Worm (Caenorhabditis elegans): ENCODE results near the gene elpc-4.
A peak's percentile ranks its signal among the peaks of the same experiment; 100 is the strongest.

The elpc-4 gene

DNA sequence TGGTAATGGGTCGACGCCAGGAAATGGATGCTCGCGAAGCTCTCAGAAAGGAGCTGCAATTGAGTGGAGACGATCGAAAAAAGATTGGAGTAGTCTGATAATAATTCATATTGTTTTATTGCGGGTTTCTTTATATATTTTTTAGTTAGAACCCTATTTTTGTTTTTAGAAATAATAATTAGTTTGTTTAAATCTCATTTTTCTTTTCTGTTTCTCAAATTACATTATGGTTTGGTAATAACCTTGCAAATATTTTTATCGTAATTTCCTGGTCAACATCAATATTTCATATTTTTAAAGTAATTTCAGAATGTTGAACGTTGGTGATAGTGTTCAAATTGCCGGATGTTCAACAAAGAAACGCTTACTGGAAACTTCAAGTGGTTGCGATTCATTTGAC lies at the start of gene elpc-4:
Gene elpc-4, plus strand, starts transcription at position 301 of the 400 bp plus-strand sequence.
- TF ChIP-seq ceh-82 (tag; optimal IDR thresholded peaks at IDR 0.05) (no peak), nhr-6 (tag; optimal IDR thresholded peaks at IDR 0.05) (no peak), sem-4 (tag; optimal IDR thresholded peaks at IDR 0.05) (no peak), nhr-10 (tag; optimal IDR thresholded peaks at IDR 0.05) (no peak), skn-1 (tag; optimal IDR thresholded peaks at IDR 0.05) (no peak), ZK546.5 (tag; optimal IDR thresholded peaks at IDR 0.05) (no peak), ztf-11 (tag; optimal IDR thresholded peaks at IDR 0.05) (no peak), nhr-77 (tag; optimal IDR thresholded peaks at IDR 0.05) (no peak), mdl-1 (tag; optimal IDR thresholded peaks at IDR 0.05) (no peak)

DNA sequence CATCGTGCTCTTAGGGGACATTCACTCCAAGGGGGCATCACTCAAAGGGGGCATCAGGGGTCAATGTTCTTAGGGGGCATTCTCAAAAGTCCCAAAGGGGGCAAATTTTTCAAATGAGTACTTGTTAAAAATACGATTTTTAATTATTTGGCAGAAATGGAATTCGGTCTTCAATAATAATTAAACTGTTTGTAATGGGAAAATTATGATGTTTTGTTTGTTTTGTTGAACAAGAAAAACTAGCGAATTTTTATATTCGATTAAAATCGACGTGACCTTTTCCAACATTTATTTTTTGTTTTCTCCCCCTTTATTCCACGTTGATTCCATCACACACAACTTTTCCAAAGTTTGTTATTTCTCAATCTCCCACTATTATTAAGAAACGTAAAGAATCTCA lies 49.8 kb upstream of the elpc-4 start, which contains the start of gene F57H12.5:
Gene F57H12.5, plus strand, starts transcription at position 301 of the 400 bp plus-strand sequence.
- TF ChIP-seq mdl-1 (tag; optimal IDR thresholded peaks at IDR 0.05) (no peak), ama-1 (optimal IDR thresholded peaks at IDR 0.05) (no peak), R02D3.7 (tag; optimal IDR thresholded peaks at IDR 0.05) (no peak)

ce11 chrIV:7976210-7976609 lies 40.6 kb upstream of the elpc-4 start, which contains the start of gene F57H12.6:
TSS of gene F57H12.6 (minus strand) at chrIV:7976310.
- no peak for TF ChIP-seq blmp-1 (tag; optimal IDR thresholded peaks at IDR 0.05; ENCODE audit: insufficient read depth)
- no peak for TF ChIP-seq lsy-2 (tag; optimal IDR thresholded peaks at IDR 0.05)
- TF ChIP-seq nhr-23 (tag; optimal IDR thresholded peaks at IDR 0.05) = no peak
- no peak for TF ChIP-seq mbf-1 (tag; optimal IDR thresholded peaks at IDR 0.05)
- TF ChIP-seq sma-3 (GFP tag; optimal IDR thresholded peaks at IDR 0.05) = no peak
- no peak for TF ChIP-seq unc-39 (tag; optimal IDR thresholded peaks at IDR 0.05)
- TF ChIP-seq mdl-1 (tag; optimal IDR thresholded peaks at IDR 0.05) = no peak
- no peak for TF ChIP-seq elt-3 (tag; optimal IDR thresholded peaks at IDR 0.05)
- no peak for TF ChIP-seq ceh-82 (tag; optimal IDR thresholded peaks at IDR 0.05)
- no peak for TF ChIP-seq Y55F3AM.14 (GFP tag; optimal IDR thresholded peaks at IDR 0.05)
- TF ChIP-seq R02D3.7 (tag; optimal IDR thresholded peaks at IDR 0.05) = no peak
- no peak for TF ChIP-seq nhr-25 (tag; optimal IDR thresholded peaks at IDR 0.05)
- TF ChIP-seq ama-1 (optimal IDR thresholded peaks at IDR 0.05) = no peak
- TF ChIP-seq nhr-6 (tag; optimal IDR thresholded peaks at IDR 0.05) = no peak
- no peak for TF ChIP-seq nhr-12 (tag; optimal IDR thresholded peaks at IDR 0.05)
- no peak for TF ChIP-seq F13H6.1 (tag; optimal IDR thresholded peaks at IDR 0.05)
- no peak for TF ChIP-seq unc-55 (GFP tag; optimal IDR thresholded peaks at IDR 0.05)
- no peak for TF ChIP-seq sma-9 (GFP tag; optimal IDR thresholded peaks at IDR 0.05)
- no peak for TF ChIP-seq sma-9 (tag; optimal IDR thresholded peaks at IDR 0.05)
- TF ChIP-seq crh-2 (tag; optimal IDR thresholded peaks at IDR 0.05) = no peak
- TF ChIP-seq lin-39 (tag; optimal IDR thresholded peaks at IDR 0.05) = no peak

DNA sequence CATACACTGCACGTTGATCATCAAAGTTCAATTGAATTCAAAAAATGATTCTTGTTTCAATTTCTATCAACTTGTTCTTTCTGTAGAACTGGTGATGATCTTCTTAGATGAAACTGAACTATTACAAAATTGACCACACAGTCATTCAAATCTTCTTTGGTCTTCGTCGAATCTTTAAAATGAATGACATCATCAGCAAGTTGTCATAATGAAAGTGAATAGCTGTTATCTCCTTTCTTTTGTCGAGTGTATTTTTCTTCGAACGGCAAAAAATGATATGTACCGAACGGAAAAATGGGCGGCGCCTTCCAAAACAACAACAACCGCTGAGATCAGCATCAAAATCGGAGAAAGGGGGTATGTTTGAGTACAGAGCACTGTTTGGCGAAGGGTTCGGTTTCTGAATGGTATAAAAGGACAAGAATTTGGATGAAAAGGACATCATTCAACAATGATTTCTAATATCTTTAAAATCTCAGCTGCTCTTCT lies 39.3 kb upstream of the elpc-4 start, which contains the start of gene ora-1:
Gene ora-1, plus strand, starts transcription at position 439 of the 489 bp plus-strand sequence.
- TF ChIP-seq nhr-129 (tag; optimal IDR thresholded peaks at IDR 0.05) (no peak), nhr-25 (tag; optimal IDR thresholded peaks at IDR 0.05) (peak; percentile 41), blmp-1 (tag; optimal IDR thresholded peaks at IDR 0.05; ENCODE audit: insufficient read depth) (peak; percentile 78)

DNA sequence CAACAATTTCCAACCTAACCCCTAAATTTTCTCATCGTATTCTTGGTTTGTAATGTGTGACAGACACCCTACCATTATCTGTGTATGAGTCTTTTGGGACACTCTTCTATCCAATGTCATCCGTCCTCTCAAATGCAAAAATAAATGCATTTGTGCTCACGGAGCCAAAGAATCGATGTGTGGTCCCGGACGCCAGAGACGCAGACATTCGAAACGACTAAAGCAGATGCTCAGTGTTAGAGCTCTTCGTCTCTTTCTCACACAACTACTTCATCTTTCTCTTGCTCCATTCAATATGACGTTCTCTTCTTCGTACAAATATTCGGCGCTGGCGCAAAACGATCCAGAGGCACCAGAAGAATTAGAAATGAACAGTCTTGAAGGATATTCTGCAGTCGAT lies 37.2 kb upstream of the elpc-4 start, which contains the start of gene unc-24:
Gene unc-24, plus strand, starts transcription at position 283 of the 400 bp plus-strand sequence.
- TF ChIP-seq ztf-1 (GFP tag; conservative IDR thresholded peaks at IDR 0.05) (no peak), lin-11 (tag; optimal IDR thresholded peaks at IDR 0.05) (no peak), mbf-1 (tag; optimal IDR thresholded peaks at IDR 0.05) (no peak), alr-1 (tag; optimal IDR thresholded peaks at IDR 0.05) (no peak), lsy-2 (tag; optimal IDR thresholded peaks at IDR 0.05) (no peak), sma-9 (GFP tag; optimal IDR thresholded peaks at IDR 0.05) (peak; percentile 16), sma-9 (tag; optimal IDR thresholded peaks at IDR 0.05) (no peak), nhr-237 (tag; optimal IDR thresholded peaks at IDR 0.05) (no peak), crh-2 (tag; optimal IDR thresholded peaks at IDR 0.05) (peak; percentile 13), mab-5 (tag; optimal IDR thresholded peaks at IDR 0.05) (peak; percentile 42), C34F6.9 (tag; optimal IDR thresholded peaks at IDR 0.05) (peak; percentile 48), sma-3 (GFP tag; optimal IDR thresholded peaks at IDR 0.05) (no peak), snpc-4 (tag; optimal IDR thresholded peaks at IDR 0.05) (no peak), nhr-25 (tag; optimal IDR thresholded peaks at IDR 0.05) (no peak), unc-55 (GFP tag; optimal IDR thresholded peaks at IDR 0.05) (peak; percentile 73), nhr-12 (tag; optimal IDR thresholded peaks at IDR 0.05) (no peak), nhr-6 (tag; optimal IDR thresholded peaks at IDR 0.05) (no peak), zag-1 (tag; optimal IDR thresholded peaks at IDR 0.05) (peak; percentile 17), Y55F3AM.14 (GFP tag; optimal IDR thresholded peaks at IDR 0.05) (no peak), blmp-1 (tag; optimal IDR thresholded peaks at IDR 0.05; ENCODE audit: insufficient read depth) (no peak), skn-1 (tag; optimal IDR thresholded peaks at IDR 0.05) (no peak), nhr-10 (tag; optimal IDR thresholded peaks at IDR 0.05) (no peak), lin-13 (GFP tag; optimal IDR thresholded peaks at IDR 0.05) (no peak)
